Worm (Caenorhabditis elegans) whole organism, early embryonic: ENCODE measurements around the gene tctn-1.

ENCODE experiments used
- ama-1 ChIP-seq: fragments of 150-350 bp; optimal IDR thresholded peaks from 2 replicates; lab custom pipeline; 2014
- hmbx-1 ChIP-seq: sonication (generic microtip); optimal IDR thresholded peaks from 2 replicates; lab custom pipeline; 2016; ENCODE audit warnings: mild to moderate bottlenecking, missing genetic modification characterization, missing compliant biosample characterization

ce11 chrIV:4705182-4705581 lies 42.5 kb downstream of the tctn-1 start:
- TF ChIP-seq ama-1 (lab: Kevin White, UChicago) (no peak), hmbx-1 (tag; lab: Kevin White, UChicago) (no peak)
